Worm (Caenorhabditis elegans): ENCODE measurements around the gene H38K22.9.

ce11 chrIII:4289952-4290351, 34.0 kb upstream of the H38K22.9 start:
- no peak for TF ChIP-seq zag-1 (tag; optimal IDR thresholded peaks at IDR 0.05)
- TF ChIP-seq fkh-10 (GFP tag; optimal IDR thresholded peaks at IDR 0.05), result no peak
- TF ChIP-seq lin-13 (GFP tag; optimal IDR thresholded peaks at IDR 0.05), result no peak
- TF ChIP-seq ceh-44 (GFP tag; IDR thresholded peaks at IDR 0.05), result no peak
- TF ChIP-seq pqm-1 (tag; optimal IDR thresholded peaks at IDR 0.05), result no peak
- no peak for TF ChIP-seq mdl-1 (tag; optimal IDR thresholded peaks at IDR 0.05)
- TF ChIP-seq ces-1 (GFP tag; optimal IDR thresholded peaks at IDR 0.05), result no peak
- no peak for TF ChIP-seq mes-2 (tag; optimal IDR thresholded peaks at IDR 0.05; ENCODE audit: poor library complexity, severe bottlenecking)
- no peak for TF ChIP-seq gei-8 (GFP tag; optimal IDR thresholded peaks at IDR 0.05)
- no peak for TF ChIP-seq lsy-2 (tag; optimal IDR thresholded peaks at IDR 0.05)
- TF ChIP-seq snpc-4 (tag; optimal IDR thresholded peaks at IDR 0.05), result no peak
- TF ChIP-seq cey-2 (tag; optimal IDR thresholded peaks at IDR 0.05; ENCODE audit: borderline replicate concordance, insufficient read depth), result no peak
- TF ChIP-seq aha-1 (tag), result no peak
- TF ChIP-seq ztf-11 (tag; optimal IDR thresholded peaks at IDR 0.05), result no peak

Data from whole organism, L4 larva.